Fruit fly (Drosophila melanogaster) whole organism, pupa: ENCODE data around the gene CheB98a.

Experiments used
- CG10348 ChIP-seq: fragments of 200-800 bp; sonication (Bioruptor generic); IDR thresholded peaks from 2 replicates; pipeline ENCODE4 v1.3.6; 2022; ENCODE audit warnings: missing biosample characterization, missing genetic modification characterization
- CG12605 ChIP-seq: fragments of 200-800 bp; sonication (Bioruptor generic); IDR thresholded peaks from 2 replicates; pipeline ENCODE4 v1.3.6; 2022; ENCODE audit warnings: missing biosample characterization, missing genetic modification characterization
- CG15710 ChIP-seq: fragments of 200-800 bp; sonication (Bioruptor generic); optimal IDR thresholded peaks from 2 replicates; lab custom pipeline; 2018; ENCODE audit warnings: missing biosample characterization, mild to moderate bottlenecking, missing genetic modification characterization, moderate library complexity
- CG34367 ChIP-seq: fragments of 200-800 bp; sonication (Bioruptor generic); optimal IDR thresholded peaks from 2 replicates; lab custom pipeline; 2018; ENCODE audit warnings: missing biosample characterization, mild to moderate bottlenecking, missing genetic modification characterization
- CG4496 ChIP-seq: fragments of 200-800 bp; sonication (Bioruptor generic); IDR thresholded peaks from 3 replicates; pipeline ENCODE4 v1.3.6; 2022; ENCODE audit warnings: missing biosample characterization, missing genetic modification characterization
- CG8159 ChIP-seq: fragments of 200-800 bp; sonication (Bioruptor generic); optimal IDR thresholded peaks from 3 replicates; lab custom pipeline; 2018; ENCODE audit warnings: missing biosample characterization, mild to moderate bottlenecking, missing genetic modification characterization, moderate library complexity
- CG8301 ChIP-seq: fragments of 200-800 bp; sonication (Bioruptor generic); optimal IDR thresholded peaks from 2 replicates; lab custom pipeline; 2018; ENCODE audit warnings: missing biosample characterization, mild to moderate bottlenecking, missing genetic modification characterization
- D1 ChIP-seq: fragments of 200-800 bp; sonication (Bioruptor generic); optimal IDR thresholded peaks from 2 replicates; lab custom pipeline; 2018; ENCODE audit warnings: missing biosample characterization, mild to moderate bottlenecking, missing genetic modification characterization, moderate library complexity
- EcR ChIP-seq: fragments of 200-800 bp; sonication (Bioruptor generic); optimal IDR thresholded peaks from 3 replicates; lab custom pipeline; 2019; ENCODE audit warnings: missing biosample characterization, missing genetic modification characterization, mild to moderate bottlenecking, moderate library complexity, missing genetic modification reagents
- Ets98B ChIP-seq: fragments of 200-800 bp; sonication (Bioruptor generic); IDR thresholded peaks from 2 replicates; pipeline ENCODE4 v1.3.6; 2022; ENCODE audit warnings: missing biosample characterization, missing genetic modification characterization
- Pif1A ChIP-seq: fragments of 200-800 bp; sonication (Bioruptor generic); optimal IDR thresholded peaks from 3 replicates; lab custom pipeline; 2016; ENCODE audit warnings: missing biosample characterization, missing genetic modification characterization
- fd96Ca ChIP-seq: fragments of 200-800 bp; sonication (Bioruptor generic); IDR thresholded peaks from 3 replicates; pipeline ENCODE4 v1.3.6; 2022; ENCODE audit warnings: missing biosample characterization, missing genetic modification characterization
- rn ChIP-seq: fragments of 200-800 bp; sonication (Bioruptor generic); IDR thresholded peaks from 2 replicates; pipeline ENCODE4 v1.3.6; 2022; ENCODE audit warnings: missing biosample characterization, missing genetic modification characterization

- no peak for TF ChIP-seq D1 (tag; lab: Kevin White, UChicago)
- TF ChIP-seq Ets98B: no peak
- TF ChIP-seq EcR (GFP tag; lab: Kevin White, UChicago): no peak
- TF ChIP-seq CG8159: no peak
- no peak for TF ChIP-seq CG8301 (tag; lab: Kevin White, UChicago)
- TF ChIP-seq CG10348: no peak
- no peak for TF ChIP-seq rn
- TF ChIP-seq CG12605: no peak
- no peak for TF ChIP-seq fd96Ca (GFP tag; lab: Robert Waterston, UW)
- TF ChIP-seq CG15710 (tag; lab: Kevin White, UChicago): no peak
- TF ChIP-seq CG4496: no peak
- TF ChIP-seq CG34367 (tag; lab: Kevin White, UChicago): no peak
- TF ChIP-seq Pif1A (GFP tag; lab: Kevin White, UChicago): no peak
Measured at dm6 chr3R:28789317-28789716, 17.2 kb upstream of the CheB98a start, which contains the start of gene CG34295.
